Fruit fly (Drosophila melanogaster) whole organism, embryonic: ENCODE results near the gene Ssk.

ENCODE experiments used
- CG14860 ChIP-seq: fragments of 200-800 bp; sonication (Bioruptor generic); IDR thresholded peaks from 3 replicates; pipeline ENCODE4 v1.3.6; 2022; ENCODE audit warnings: missing biosample characterization, missing genetic modification characterization; ENCODE audit not compliant: partially characterized antibody
- CG4854 ChIP-seq: fragments of 200-800 bp; sonication (Bioruptor generic); optimal IDR thresholded peaks from 2 replicates; lab custom pipeline; 2016; ENCODE audit warnings: missing biosample characterization, missing genetic modification characterization, inconsistent platforms

Ssk gene

dm6 chr3L:20237167-20237566 is 48.8 kb downstream of the Ssk start (continued):
- TF ChIP-seq CG14860 (no peak), CG4854 (GFP tag; lab: Kevin White, UChicago) (no peak)
